Worm (Caenorhabditis elegans) whole organism, L1 larva: ENCODE measurements around the gene mcm-2.

Experiments
- Y116A8C.19 ChIP-seq: sonication (generic microtip); optimal IDR thresholded peaks from 2 replicates; lab custom pipeline; 2016; ENCODE audit warnings: missing compliant biosample characterization, missing genetic modification characterization, borderline replicate concordance
- blmp-1 ChIP-seq: fragments of 150-350 bp; optimal IDR thresholded peaks from 2 replicates; lab custom pipeline; 2014; ENCODE audit warnings: missing biosample characterization, missing genetic modification characterization
- ceh-88 ChIP-seq: fragments of 200-800 bp; sonication (Bioruptor generic); IDR thresholded peaks from 2 replicates; pipeline ENCODE4 v1.3.6; 2022; ENCODE audit warnings: missing genetic modification characterization, missing compliant biosample characterization
- efl-1 ChIP-seq, 4 experiments: fragments of 150-350 bp; optimal IDR thresholded peaks in 3 of 4; peaks in 1 of 4; 1 replicate in 1 of 4; 2 replicates in 3 of 4; lab custom pipeline; 2014; ENCODE audit warnings: missing biosample characterization in 2 of 4, missing genetic modification characterization in 2 of 4, missing genetic modification reagents in 2 of 4
- egl-13 ChIP-seq: sonication (generic microtip); optimal IDR thresholded peaks from 2 replicates; lab custom pipeline; 2016; ENCODE audit warnings: missing genotype, missing genetic modification reagents, missing genetic modification characterization, missing compliant biosample characterization
- elt-2 ChIP-seq: sonication (generic microtip); optimal IDR thresholded peaks from 2 replicates; lab custom pipeline; 2016; ENCODE audit warnings: missing genetic modification characterization, mild to moderate bottlenecking, inconsistent platforms, missing compliant biosample characterization, missing genetic modification reagents
- elt-3 ChIP-seq, 6 experiments: fragments of 150-350 bp in 1 of 6; sonication (generic microtip); optimal IDR thresholded peaks; 2 replicates each; lab custom pipeline; 2017 to 2018; ENCODE audit warnings: missing biosample characterization in 6 of 6, missing genetic modification characterization in 6 of 6, inconsistent platforms in 1 of 6
- fkh-4 ChIP-seq: sonication (generic microtip); optimal IDR thresholded peaks from 2 replicates; lab custom pipeline; 2016; ENCODE audit warnings: missing compliant biosample characterization, missing genetic modification characterization, borderline replicate concordance
- lin-14 ChIP-seq: fragments of 200-800 bp; sonication (Bioruptor generic); optimal IDR thresholded peaks from 2 replicates; lab custom pipeline; 2018; ENCODE audit warnings: mild to moderate bottlenecking, missing genetic modification characterization, moderate library complexity, missing compliant biosample characterization
- mab-9 ChIP-seq: fragments of 200-800 bp; sonication (Bioruptor generic); IDR thresholded peaks from 2 replicates; pipeline ENCODE4 v1.3.6; 2022; ENCODE audit warnings: missing genetic modification reagents, missing genetic modification characterization, missing compliant biosample characterization
- nhr-237 ChIP-seq: fragments of 150-350 bp; optimal IDR thresholded peaks from 2 replicates; lab custom pipeline; 2014; ENCODE audit warnings: missing biosample characterization, missing genetic modification characterization
- pag-3 ChIP-seq: sonication (generic microtip); optimal IDR thresholded peaks from 2 replicates; lab custom pipeline; 2017; ENCODE audit warnings: missing genetic modification characterization, mild to moderate bottlenecking, missing compliant biosample characterization, antibody characterized with exemption, borderline replicate concordance; ENCODE audit not compliant: insufficient read depth
- skn-1 ChIP-seq: fragments of 150-350 bp; optimal IDR thresholded peaks from 2 replicates; lab custom pipeline; 2014; ENCODE audit warnings: missing biosample characterization, missing genetic modification characterization
- snpc-4 ChIP-seq: fragments of 150-350 bp; optimal IDR thresholded peaks from 2 replicates; lab custom pipeline; 2014; ENCODE audit warnings: missing biosample characterization, missing genetic modification characterization
- sup-37 ChIP-seq: fragments of 200-800 bp; sonication (Bioruptor generic); optimal IDR thresholded peaks from 2 replicates; lab custom pipeline; 2018; ENCODE audit warnings: mild to moderate bottlenecking, missing genetic modification characterization, missing compliant biosample characterization
- ztf-4 ChIP-seq: fragments of 150-350 bp; optimal IDR thresholded peaks from 2 replicates; lab custom pipeline; 2014; ENCODE audit warnings: missing biosample characterization, missing genetic modification characterization

mcm-2 gene

ce11 chrII:11952963-11953362, 53.5 kb downstream of the mcm-2 start:
- TF ChIP-seq fkh-4 (no peak), ztf-4 (no peak), lin-14 (GFP tag; lab: Kevin White, UChicago) (no peak), sup-37 (no peak), blmp-1 (peak; percentile 90), ceh-88 (GFP tag; lab: Robert Waterston, UW) (no peak), efl-1 (optimal IDR thresholded peaks at IDR 0.05; lab: Kevin White, UChicago) (no peak), efl-1 (GFP tag; optimal IDR thresholded peaks at IDR 0.05 in 1 of 2; lab: Kevin White, UChicago) (peak in 1 of 2 experiments; percentile 78), egl-13 (no peak), elt-2 (tag; lab: Kevin White, UChicago) (no peak), skn-1 (no peak), pag-3 (tag; lab: Kevin White, UChicago) (peak; percentile 5), snpc-4 (no peak), Y116A8C.19 (no peak), mab-9 (GFP tag; lab: Robert Waterston, UW) (no peak), nhr-237 (no peak), elt-3 (tag; optimal IDR thresholded peaks at IDR 0.05; lab: Kevin White, UChicago) (peak in 1 of 6 experiments; percentile 6)
